Worm (Caenorhabditis elegans) whole organism, young adult: ENCODE data around the gene tag-131.

Experiments used
- B0336.3 ChIP-seq: fragments of 200-800 bp; sonication (Bioruptor generic); IDR thresholded peaks from 2 replicates; pipeline ENCODE4 v1.3.6; 2022; ENCODE audit warnings: missing genetic modification characterization, missing compliant biosample characterization
- F10E7.11 ChIP-seq: sonication (generic microtip); optimal IDR thresholded peaks from 2 replicates; lab custom pipeline; 2017; ENCODE audit warnings: mild to moderate bottlenecking, missing genetic modification characterization, moderate library complexity, missing compliant biosample characterization
- F23B12.7 ChIP-seq: sonication (generic microtip); optimal IDR thresholded peaks from 2 replicates; lab custom pipeline; 2017; ENCODE audit warnings: missing genetic modification characterization, mild to moderate bottlenecking, missing compliant biosample characterization, antibody characterized with exemption, moderate library complexity; ENCODE audit not compliant: insufficient read depth
- F33H1.4 ChIP-seq: fragments of 200-800 bp; sonication (Bioruptor generic); IDR thresholded peaks from 2 replicates; pipeline ENCODE4 v1.3.6; 2022; ENCODE audit warnings: missing genetic modification reagents, missing genetic modification characterization, missing compliant biosample characterization
- F37B4.10 ChIP-seq: fragments of 200-800 bp; sonication (Bioruptor generic); IDR thresholded peaks from 2 replicates; pipeline ENCODE4 v1.3.6; 2022; ENCODE audit warnings: missing genetic modification characterization, missing compliant biosample characterization
- F57C9.4 ChIP-seq: sonication (generic microtip); optimal IDR thresholded peaks from 2 replicates; lab custom pipeline; 2017; ENCODE audit warnings: mild to moderate bottlenecking, missing genetic modification characterization, missing compliant biosample characterization
- K11D2.4 ChIP-seq: fragments of 200-800 bp; sonication (Bioruptor generic); IDR thresholded peaks from 2 replicates; pipeline ENCODE4 v1.3.6; 2022; ENCODE audit warnings: missing genetic modification reagents, missing genetic modification characterization, missing compliant biosample characterization
- Y53G8AR.9 ChIP-seq: fragments of 200-800 bp; sonication (Bioruptor generic); conservative IDR thresholded peaks from 2 replicates; pipeline ENCODE4 v1.3.6; 2022; ENCODE audit warnings: missing genetic modification reagents, missing genetic modification characterization, missing compliant biosample characterization
- Y95B8A.8 ChIP-seq: fragments of 200-800 bp; sonication (Bioruptor generic); IDR thresholded peaks from 2 replicates; pipeline ENCODE4 v1.3.6; 2022; ENCODE audit warnings: missing genetic modification reagents, missing genetic modification characterization, missing compliant biosample characterization
- akir-1 ChIP-seq: fragments of 200-800 bp; sonication (Bioruptor generic); optimal IDR thresholded peaks from 2 replicates; lab custom pipeline; 2018; ENCODE audit warnings: mild to moderate bottlenecking, missing genetic modification characterization, moderate library complexity, missing compliant biosample characterization
- ama-1 ChIP-seq, 3 experiments: fragments of 150-350 bp in 1 of 3; sonication (generic microtip) in 2 of 3; optimal IDR thresholded peaks; 2 replicates each; lab custom pipeline; 2014 to 2018; ENCODE audit warnings: missing biosample characterization in 2 of 3, missing genetic modification characterization in 2 of 3, missing genetic modification reagents in 2 of 3
- atf-7 ChIP-seq: sonication (generic microtip); optimal IDR thresholded peaks from 2 replicates; lab custom pipeline; 2017; ENCODE audit warnings: mild to moderate bottlenecking, missing genetic modification characterization, missing compliant biosample characterization
- ccch-3 ChIP-seq: fragments of 200-800 bp; sonication (Bioruptor generic); optimal IDR thresholded peaks from 2 replicates; lab custom pipeline; 2018; ENCODE audit warnings: mild to moderate bottlenecking, missing genetic modification characterization, missing compliant biosample characterization
- ceh-40 ChIP-seq: fragments of 200-800 bp; sonication (Bioruptor generic); IDR thresholded peaks from 2 replicates; pipeline ENCODE4 v1.3.6; 2022; ENCODE audit warnings: missing genetic modification characterization, missing compliant biosample characterization
- chd-7 ChIP-seq: sonication (generic microtip); optimal IDR thresholded peaks from 2 replicates; lab custom pipeline; 2016; ENCODE audit warnings: mild to moderate bottlenecking, missing genetic modification characterization, moderate library complexity, missing compliant biosample characterization
- dox-1 ChIP-seq: fragments of 200-800 bp; sonication (Bioruptor generic); IDR thresholded peaks from 2 replicates; pipeline ENCODE4 v1.3.6; 2022; ENCODE audit warnings: missing genetic modification reagents, missing genetic modification characterization, missing compliant biosample characterization
- efl-1 ChIP-seq: fragments of 150-350 bp; optimal IDR thresholded peaks from 2 replicates; lab custom pipeline; 2014; ENCODE audit warnings: missing biosample characterization, missing genetic modification reagents, missing genetic modification characterization
- egl-18 ChIP-seq: fragments of 200-800 bp; sonication (Bioruptor generic); IDR thresholded peaks from 2 replicates; pipeline ENCODE4 v1.3.6; 2022; ENCODE audit warnings: missing genetic modification reagents, missing genetic modification characterization, missing compliant biosample characterization
- egl-44 ChIP-seq: fragments of 200-800 bp; sonication (Bioruptor generic); IDR thresholded peaks from 2 replicates; pipeline ENCODE4 v1.3.6; 2022; ENCODE audit warnings: missing genetic modification reagents, missing genetic modification characterization, missing compliant biosample characterization
- egrh-3 ChIP-seq: fragments of 200-800 bp; sonication (Bioruptor generic); IDR thresholded peaks from 2 replicates; pipeline ENCODE4 v1.3.6; 2022; ENCODE audit warnings: missing genetic modification reagents, missing genetic modification characterization, missing compliant biosample characterization
- ets-4 ChIP-seq: fragments of 200-800 bp; sonication (Bioruptor generic); optimal IDR thresholded peaks from 2 replicates; lab custom pipeline; 2018; ENCODE audit warnings: mild to moderate bottlenecking, missing genetic modification characterization, missing compliant biosample characterization
- hlh-26 ChIP-seq: fragments of 200-800 bp; sonication (Bioruptor generic); conservative IDR thresholded peaks from 2 replicates; pipeline ENCODE4 v1.3.6; 2022; ENCODE audit warnings: missing genetic modification reagents, missing genetic modification characterization, missing compliant biosample characterization
- hmg-1.2 ChIP-seq: fragments of 200-800 bp; sonication (Bioruptor generic); IDR thresholded peaks from 2 replicates; pipeline ENCODE4 v1.3.6; 2022; ENCODE audit warnings: missing genetic modification reagents, missing genetic modification characterization, missing compliant biosample characterization
- hmg-20 ChIP-seq: fragments of 200-800 bp; sonication (Bioruptor generic); IDR thresholded peaks from 2 replicates; pipeline ENCODE4 v1.3.6; 2022; ENCODE audit warnings: missing genetic modification reagents, missing genetic modification characterization, missing compliant biosample characterization
- hrde-1 ChIP-seq: sonication (generic microtip); optimal IDR thresholded peaks from 2 replicates; lab custom pipeline; 2016; ENCODE audit warnings: missing genetic modification characterization, mild to moderate bottlenecking, missing compliant biosample characterization, moderate library complexity, missing genotype, missing genetic modification reagents, borderline replicate concordance
- lag-1 ChIP-seq: fragments of 200-800 bp; sonication (Bioruptor generic); IDR thresholded peaks from 2 replicates; pipeline ENCODE4 v1.3.6; 2022; ENCODE audit warnings: missing genetic modification reagents, missing genetic modification characterization, missing compliant biosample characterization
- let-607 ChIP-seq, 2 experiments: fragments of 200-800 bp in 1 of 2; sonication (Bioruptor generic) in 1 of 2; sonication (generic microtip) in 1 of 2; optimal IDR thresholded peaks; 2 replicates each; lab custom pipeline; 2016 to 2018; ENCODE audit warnings: mild to moderate bottlenecking in 2 of 2, missing compliant biosample characterization in 2 of 2, missing genetic modification characterization in 2 of 2, moderate library complexity in 2 of 2, missing genotype in 1 of 2
- lin-40 ChIP-seq: sonication (generic microtip); optimal IDR thresholded peaks from 2 replicates; lab custom pipeline; 2016; ENCODE audit warnings: missing genetic modification characterization, mild to moderate bottlenecking, missing compliant biosample characterization, missing genotype, missing genetic modification reagents
- lin-54 ChIP-seq: fragments of 200-800 bp; sonication (Bioruptor generic); optimal IDR thresholded peaks from 2 replicates; lab custom pipeline; 2018; ENCODE audit warnings: mild to moderate bottlenecking, missing genetic modification characterization, missing compliant biosample characterization
- madf-10 ChIP-seq: sonication (generic microtip); optimal IDR thresholded peaks from 2 replicates; lab custom pipeline; 2016; ENCODE audit warnings: mild to moderate bottlenecking, missing genetic modification characterization, missing compliant biosample characterization
- madf-3 ChIP-seq: fragments of 200-800 bp; sonication (Bioruptor generic); IDR thresholded peaks from 2 replicates; pipeline ENCODE4 v1.3.6; 2022; ENCODE audit warnings: missing genetic modification reagents, missing genetic modification characterization, missing compliant biosample characterization
- nfya-2 ChIP-seq: fragments of 200-800 bp; sonication (Bioruptor generic); IDR thresholded peaks from 2 replicates; pipeline ENCODE4 v1.3.6; 2022; ENCODE audit warnings: missing genetic modification reagents, missing genetic modification characterization, missing compliant biosample characterization
- nfyb-1 ChIP-seq: fragments of 200-800 bp; sonication (Bioruptor generic); IDR thresholded peaks from 2 replicates; pipeline ENCODE4 v1.3.6; 2022; ENCODE audit warnings: missing genetic modification reagents, missing genetic modification characterization, missing compliant biosample characterization
- nhr-120 ChIP-seq: fragments of 200-800 bp; sonication (Bioruptor generic); IDR thresholded peaks from 2 replicates; pipeline ENCODE4 v1.3.6; 2022; ENCODE audit warnings: missing genetic modification characterization, missing compliant biosample characterization
- pbrm-1 ChIP-seq: fragments of 200-800 bp; sonication (Bioruptor generic); IDR thresholded peaks from 2 replicates; pipeline ENCODE4 v1.3.6; 2022; ENCODE audit warnings: missing genetic modification reagents, missing genetic modification characterization, missing compliant biosample characterization
- pha-4 ChIP-seq: fragments of 150-350 bp; sonication (generic microtip); optimal IDR thresholded peaks from 2 replicates; lab custom pipeline; 2014; ENCODE audit warnings: missing biosample characterization, missing genetic modification reagents, missing genetic modification characterization
- repo-1 ChIP-seq: sonication (generic microtip); optimal IDR thresholded peaks from 2 replicates; lab custom pipeline; 2017; ENCODE audit warnings: mild to moderate bottlenecking, missing genetic modification characterization, missing compliant biosample characterization
- snpc-1.3 ChIP-seq: sonication (generic microtip); optimal IDR thresholded peaks from 2 replicates; lab custom pipeline; 2017; ENCODE audit warnings: missing genetic modification characterization, mild to moderate bottlenecking, missing compliant biosample characterization, antibody characterized with exemption, moderate library complexity, missing genotype, missing genetic modification reagents; ENCODE audit not compliant: insufficient read depth
- somi-1 ChIP-seq: fragments of 200-800 bp; sonication (Bioruptor generic); optimal IDR thresholded peaks from 2 replicates; lab custom pipeline; 2018; ENCODE audit warnings: mild to moderate bottlenecking, missing genetic modification characterization, missing compliant biosample characterization
- tbp1 ChIP-seq: fragments of 200-800 bp; sonication (Bioruptor generic); optimal IDR thresholded peaks from 2 replicates; lab custom pipeline; 2018; ENCODE audit warnings: mild to moderate bottlenecking, missing genetic modification characterization, missing compliant biosample characterization
- tbx-9 ChIP-seq: sonication (generic microtip); optimal IDR thresholded peaks from 2 replicates; lab custom pipeline; 2016; ENCODE audit warnings: borderline replicate concordance, missing genetic modification characterization, inconsistent platforms, missing compliant biosample characterization
- unc-62 ChIP-seq: fragments of 150-350 bp; optimal IDR thresholded peaks from 2 replicates; lab custom pipeline; 2014; ENCODE audit warnings: missing biosample characterization, missing genetic modification reagents, missing genetic modification characterization
- zfh-2 ChIP-seq: fragments of 200-800 bp; sonication (Bioruptor generic); conservative IDR thresholded peaks from 2 replicates; pipeline ENCODE4 v1.3.6; 2022; ENCODE audit warnings: missing genetic modification reagents, missing genetic modification characterization, missing compliant biosample characterization
- ztf-18 ChIP-seq: sonication (generic microtip); optimal IDR thresholded peaks from 2 replicates; lab custom pipeline; 2016; ENCODE audit warnings: missing genotype, mild to moderate bottlenecking, missing genetic modification characterization, missing compliant biosample characterization
- ztf-22 ChIP-seq: fragments of 200-800 bp; sonication (Bioruptor generic); optimal IDR thresholded peaks from 2 replicates; lab custom pipeline; 2018; ENCODE audit warnings: mild to moderate bottlenecking, missing genetic modification characterization, moderate library complexity, missing compliant biosample characterization
- ztf-25 ChIP-seq: fragments of 200-800 bp; sonication (Bioruptor generic); IDR thresholded peaks from 2 replicates; pipeline ENCODE4 v1.3.6; 2022; ENCODE audit warnings: missing genetic modification reagents, missing genetic modification characterization, missing compliant biosample characterization
- ztf-26 ChIP-seq: sonication (generic microtip); optimal IDR thresholded peaks from 2 replicates; lab custom pipeline; 2017; ENCODE audit warnings: missing genetic modification characterization, missing compliant biosample characterization

The tag-131 gene

DNA sequence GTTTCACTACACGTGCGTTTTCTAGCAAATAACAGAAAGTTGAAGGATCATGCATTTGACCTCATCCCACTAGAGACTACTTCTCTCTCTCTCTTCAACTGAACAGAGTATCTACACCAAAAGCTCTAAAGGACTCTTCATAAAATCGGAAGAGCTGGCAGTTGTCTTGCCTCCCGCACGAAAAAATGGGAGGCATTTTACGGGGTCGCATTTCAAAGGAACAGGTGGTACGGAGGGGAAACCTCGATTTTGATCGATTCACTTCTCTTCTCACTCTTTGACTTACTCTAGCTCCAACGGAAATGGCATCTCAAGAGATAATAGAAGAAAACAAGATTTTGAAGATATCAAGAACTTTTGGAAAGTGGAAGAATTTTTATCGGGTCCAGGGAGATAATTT lies 34.3 kb upstream of the tag-131 start:
- TF ChIP-seq somi-1: no peak
- TF ChIP-seq hmg-20 (GFP tag; lab: Robert Waterston, UW): no peak
- no peak for TF ChIP-seq dox-1 (GFP tag; lab: Robert Waterston, UW)
- TF ChIP-seq nfyb-1 (GFP tag; lab: Robert Waterston, UW): no peak
- TF ChIP-seq atf-7 (tag; lab: Kevin White, UChicago): no peak
- no peak for TF ChIP-seq ama-1 (optimal IDR thresholded peaks at IDR 0.05; lab: Kevin White, UChicago)
- no peak for TF ChIP-seq ama-1 (GFP tag; optimal IDR thresholded peaks at IDR 0.05; lab: Kevin White, UChicago)
- TF ChIP-seq Y95B8A.8 (GFP tag; lab: Robert Waterston, UW): no peak
- TF ChIP-seq ztf-25 (GFP tag; lab: Robert Waterston, UW): no peak
- no peak for TF ChIP-seq hmg-1.2
- no peak for TF ChIP-seq lag-1
- TF ChIP-seq madf-3 (GFP tag; lab: Robert Waterston, UW): no peak
- TF ChIP-seq akir-1 (GFP tag; lab: Kevin White, UChicago): no peak
- no peak for TF ChIP-seq lin-40 (tag; lab: Kevin White, UChicago)
- no peak for TF ChIP-seq chd-7 (tag; lab: Kevin White, UChicago)
- no peak for TF ChIP-seq repo-1 (tag; lab: Kevin White, UChicago)
- TF ChIP-seq ccch-3 (GFP tag; lab: Kevin White, UChicago): no peak
- TF ChIP-seq ceh-40 (GFP tag; lab: Robert Waterston, UW): no peak
- no peak for TF ChIP-seq ztf-18
- TF ChIP-seq Y53G8AR.9 (GFP tag; lab: Robert Waterston, UW): no peak
- no peak for TF ChIP-seq B0336.3 (GFP tag; lab: Robert Waterston, UW)
- TF ChIP-seq, all 124 proteins: peak for 0

DNA sequence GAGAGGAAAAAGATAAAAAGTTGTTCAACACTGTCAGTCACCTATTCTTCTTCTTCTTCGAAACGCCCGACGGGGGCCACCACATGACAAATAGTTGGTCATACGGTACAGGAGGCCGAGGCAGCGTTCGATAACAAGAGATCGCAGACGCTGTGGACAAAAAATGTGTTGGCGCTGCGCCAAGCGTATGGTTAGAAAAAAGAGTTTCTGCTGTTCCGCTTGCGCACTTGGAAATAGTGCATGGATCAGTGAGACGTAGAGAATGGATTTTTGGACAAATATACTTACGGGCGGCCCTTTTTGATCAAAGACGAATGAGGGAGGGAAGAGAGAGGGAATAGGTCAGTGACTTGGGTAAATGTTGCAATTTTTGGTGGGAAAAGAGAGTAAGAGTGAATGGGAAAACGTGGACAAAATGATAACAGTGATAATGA lies 32.8 kb upstream of the tag-131 start:
- TF ChIP-seq ets-4 (GFP tag; lab: Kevin White, UChicago): peak; percentile 40
- TF ChIP-seq F37B4.10 (GFP tag; lab: Robert Waterston, UW): no peak
- TF ChIP-seq zfh-2 (GFP tag; lab: Robert Waterston, UW): peak; percentile 73
- TF ChIP-seq hrde-1 (tag; lab: Kevin White, UChicago): no peak
- TF ChIP-seq nhr-120 (GFP tag; lab: Robert Waterston, UW): no peak
- peak; percentile 64 for TF ChIP-seq madf-10 (tag; lab: Kevin White, UChicago)
- no peak for TF ChIP-seq F33H1.4 (GFP tag; lab: Robert Waterston, UW)
- TF ChIP-seq lin-40 (tag; lab: Kevin White, UChicago): peak; percentile 77
- TF ChIP-seq unc-62 (GFP tag; lab: Kevin White, UChicago): peak; percentile 35
- peak; percentile 75 for TF ChIP-seq K11D2.4 (GFP tag; lab: Robert Waterston, UW)
- TF ChIP-seq egl-44 (GFP tag; lab: Robert Waterston, UW): peak; percentile 63; the same call in 1 of the 2 replicates
- no peak for TF ChIP-seq egrh-3 (GFP tag; lab: Robert Waterston, UW)
- no peak for TF ChIP-seq nfya-2 (GFP tag; lab: Robert Waterston, UW)
- peak; percentile 78 for TF ChIP-seq dox-1 (GFP tag; lab: Robert Waterston, UW)
- peak; percentile 57 for TF ChIP-seq pha-4 (tag; lab: Kevin White, UChicago)
- no peak for TF ChIP-seq egl-18 (GFP tag; lab: Robert Waterston, UW)
- no peak for TF ChIP-seq F10E7.11 (tag; lab: Kevin White, UChicago)
- TF ChIP-seq Y53G8AR.9 (GFP tag; lab: Robert Waterston, UW): no peak
- TF ChIP-seq ztf-26 (tag; lab: Kevin White, UChicago): peak; percentile 75
- TF ChIP-seq F23B12.7 (tag; lab: Kevin White, UChicago): no peak
- TF ChIP-seq hlh-26 (GFP tag; lab: Robert Waterston, UW): no peak
- peak; percentile 76 for TF ChIP-seq B0336.3 (GFP tag; lab: Robert Waterston, UW)
- TF ChIP-seq tbp1 (GFP tag; lab: Kevin White, UChicago): peak; percentile 43
- no peak for TF ChIP-seq efl-1 (GFP tag; lab: Kevin White, UChicago)
- TF ChIP-seq hmg-20 (GFP tag; lab: Robert Waterston, UW): no peak
- TF ChIP-seq tbx-9 (tag; lab: Kevin White, UChicago): no peak
- TF ChIP-seq pbrm-1 (GFP tag; lab: Robert Waterston, UW): 0 out of 2 replicates have a peak, but pooled peaks have one; percentile 52
- TF ChIP-seq ztf-22: peak; percentile 24
- TF ChIP-seq snpc-1.3 (tag; lab: Kevin White, UChicago): no peak
- peak; percentile 55 to 58 for TF ChIP-seq let-607 (tag; optimal IDR thresholded peaks at IDR 0.05; lab: Kevin White, UChicago)
- peak; percentile 32 for TF ChIP-seq lin-54
- TF ChIP-seq F57C9.4 (tag; lab: Kevin White, UChicago): no peak
